Fruit fly (Drosophila melanogaster) whole organism: Measurements from ENCODE around the gene CG10738.

Experiments used
- Dll ChIP-seq: fragments of >200 bp; optimal IDR thresholded peaks from 2 replicates; lab custom pipeline; 2017
- pan ChIP-seq: fragments of >200 bp; optimal IDR thresholded peaks from 2 replicates; lab custom pipeline; 2017
- psq ChIP-seq: fragments of >200 bp; optimal IDR thresholded peaks from 2 replicates; lab custom pipeline; 2017
- usp ChIP-seq: fragments of >200 bp; optimal IDR thresholded peaks from 2 replicates; lab custom pipeline; 2017; ENCODE audit warnings: missing biosample characterization, missing genetic modification characterization, mixed read lengths

dm6 chr3L:13499531-13499930, 49.0 kb downstream of the CG10738 start:
- TF ChIP-seq pan (lab: Kevin White, UChicago): no peak
- no peak for TF ChIP-seq psq
- TF ChIP-seq Dll (lab: Kevin White, UChicago): no peak
- TF ChIP-seq usp (GFP tag; lab: Kevin White, UChicago): no peak
